Worm (Caenorhabditis elegans): ENCODE measurements around the gene him-5.

The him-5 gene

DNA sequence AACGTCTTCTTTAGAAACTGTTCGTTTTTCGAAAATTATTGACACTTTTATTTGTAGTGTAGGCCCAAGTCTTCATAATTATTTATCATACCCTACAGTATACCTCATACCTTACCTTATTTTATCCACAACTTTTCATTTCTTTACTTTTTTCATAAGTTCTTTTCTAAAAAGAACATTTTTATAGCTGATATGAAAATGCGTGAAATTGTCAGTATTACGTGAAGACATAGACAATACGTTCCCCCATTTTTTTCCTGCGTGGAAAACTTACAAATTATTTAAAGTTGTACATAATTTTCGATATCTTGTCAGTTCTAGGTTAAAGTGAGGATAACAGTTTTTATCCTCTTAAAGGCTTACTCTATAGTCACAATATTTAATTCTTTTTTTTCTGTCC, 20.3 kb upstream of the him-5 start:
- TF ChIP-seq pha-2 (tag; optimal IDR thresholded peaks at IDR 0.05): no peak
- TF ChIP-seq hlh-8 (tag; optimal IDR thresholded peaks at IDR 0.05): no peak
- no peak for TF ChIP-seq ceh-19 (GFP tag; optimal IDR thresholded peaks at IDR 0.05)
- no peak for TF ChIP-seq nhr-232 (tag; optimal IDR thresholded peaks at IDR 0.05)
- no peak for TF ChIP-seq hlh-6 (tag; optimal IDR thresholded peaks at IDR 0.05)
- TF ChIP-seq ama-1 (optimal IDR thresholded peaks at IDR 0.05): no peak
- no peak for TF ChIP-seq ceh-34 (tag; optimal IDR thresholded peaks at IDR 0.05)
- no peak for TF ChIP-seq dve-1 (tag; optimal IDR thresholded peaks at IDR 0.05)
- TF ChIP-seq pat-9 (tag; optimal IDR thresholded peaks at IDR 0.05): no peak
- TF ChIP-seq eyg-1 (tag; optimal IDR thresholded peaks at IDR 0.05): no peak

DNA sequence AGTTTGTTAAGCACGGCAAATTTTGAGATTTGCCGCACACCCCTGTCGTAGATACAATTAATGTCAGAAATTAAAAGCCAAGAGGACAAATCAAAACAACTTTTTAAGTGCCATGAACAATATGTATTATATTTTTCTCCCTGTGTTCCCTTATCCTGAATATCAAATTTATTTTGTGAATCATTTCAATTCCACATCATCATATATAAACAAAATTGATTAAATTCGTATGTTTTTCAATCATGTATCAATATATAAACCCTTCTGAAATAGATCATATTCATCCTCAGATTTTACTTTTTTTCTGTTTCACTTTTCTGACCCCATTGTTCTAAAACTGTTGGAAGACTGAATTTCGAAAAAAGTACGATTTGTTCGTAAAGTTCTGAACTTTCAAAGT, 16.1 kb upstream of the him-5 start, which contains the start of gene D1086.11:
TSS of gene D1086.11 (plus strand) at position 301 of the 400 bp plus-strand sequence.
- TF ChIP-seq ets-4 (tag; optimal IDR thresholded peaks at IDR 0.05) (no peak), pha-2 (tag; optimal IDR thresholded peaks at IDR 0.05) (no peak), tbx-2 (tag; optimal IDR thresholded peaks at IDR 0.05) (no peak), ceh-31 (tag; optimal IDR thresholded peaks at IDR 0.05) (no peak), F13H6.1 (tag; optimal IDR thresholded peaks at IDR 0.05) (no peak), mec-3 (tag; optimal IDR thresholded peaks at IDR 0.05; ENCODE audit: borderline replicate concordance) (no peak), fkh-10 (GFP tag; optimal IDR thresholded peaks at IDR 0.05) (no peak), ceh-24 (tag; optimal IDR thresholded peaks at IDR 0.05) (no peak), pros-1 (tag; optimal IDR thresholded peaks at IDR 0.05) (no peak), ceh-18 (tag; optimal IDR thresholded peaks at IDR 0.05) (no peak), pqm-1 (tag; optimal IDR thresholded peaks at IDR 0.05) (no peak), elt-4 (tag; optimal IDR thresholded peaks at IDR 0.05) (no peak), ceh-34 (tag; optimal IDR thresholded peaks at IDR 0.05) (no peak)

DNA sequence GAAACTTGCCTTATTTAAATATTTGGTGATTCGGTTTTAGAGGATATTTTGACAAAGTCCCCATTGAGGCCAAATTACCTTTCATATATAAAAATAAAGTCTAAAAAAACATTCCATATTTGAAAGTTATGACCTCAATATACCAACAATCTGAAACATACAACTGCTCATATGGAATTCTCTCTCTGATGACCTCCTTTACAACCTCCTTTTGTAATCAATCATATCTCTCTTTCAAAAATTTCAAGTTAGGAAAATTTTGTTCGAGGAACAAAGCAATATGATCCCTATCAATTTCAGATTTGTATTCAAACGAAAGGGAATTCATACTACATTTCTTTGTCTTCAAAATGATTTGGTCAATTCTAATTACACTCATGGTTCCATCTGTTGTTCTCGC, 10.7 kb upstream of the him-5 start, which contains the start of gene D1086.6:
TSS of gene D1086.6 (plus strand) at position 301 of the 400 bp plus-strand sequence.
- no peak for TF ChIP-seq Y22D7AL.16 (tag; optimal IDR thresholded peaks at IDR 0.05)

DNA sequence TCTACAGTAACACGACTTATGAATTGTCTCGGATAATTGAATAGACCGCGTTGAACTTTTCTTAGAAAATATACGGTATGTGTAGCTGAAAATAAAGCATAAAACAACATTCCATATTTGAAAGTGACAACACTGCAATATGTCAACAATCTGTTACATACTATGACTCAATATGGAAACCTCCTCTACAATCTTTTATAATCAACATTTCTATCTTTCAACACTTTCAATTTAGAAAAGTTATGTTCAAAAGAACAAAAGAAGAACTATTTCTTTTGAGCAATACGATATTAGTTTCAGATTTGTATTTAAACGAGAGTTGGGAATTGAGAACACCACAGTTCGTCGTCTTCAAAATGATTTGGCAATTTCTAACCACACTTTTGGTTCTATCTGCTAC, 7.8 kb upstream of the him-5 start, which contains the start of gene D1086.10:
TSS of gene D1086.10 (plus strand) at position 301 of the 400 bp plus-strand sequence.
- TF ChIP-seq unc-3 (GFP tag; conservative IDR thresholded peaks at IDR 0.05) (no peak), unc-3 (tag; optimal IDR thresholded peaks at IDR 0.05) (no peak), ceh-24 (tag; optimal IDR thresholded peaks at IDR 0.05) (no peak)

ce11 chrV:14083970-14084369, 6.3 kb upstream of the him-5 start, which contains the start of gene D1086.7:
TSS of gene D1086.7 (plus strand) at chrV:14084270.
- no peak for TF ChIP-seq sox-4 (tag; optimal IDR thresholded peaks at IDR 0.05)
- no peak for TF ChIP-seq ceh-48 (tag; optimal IDR thresholded peaks at IDR 0.05)
- no peak for TF ChIP-seq mec-3 (tag; optimal IDR thresholded peaks at IDR 0.05; ENCODE audit: borderline replicate concordance)
- no peak for TF ChIP-seq C38D4.7 (GFP tag; optimal IDR thresholded peaks at IDR 0.05)
- no peak for TF ChIP-seq ceh-31 (tag; optimal IDR thresholded peaks at IDR 0.05)

DNA sequence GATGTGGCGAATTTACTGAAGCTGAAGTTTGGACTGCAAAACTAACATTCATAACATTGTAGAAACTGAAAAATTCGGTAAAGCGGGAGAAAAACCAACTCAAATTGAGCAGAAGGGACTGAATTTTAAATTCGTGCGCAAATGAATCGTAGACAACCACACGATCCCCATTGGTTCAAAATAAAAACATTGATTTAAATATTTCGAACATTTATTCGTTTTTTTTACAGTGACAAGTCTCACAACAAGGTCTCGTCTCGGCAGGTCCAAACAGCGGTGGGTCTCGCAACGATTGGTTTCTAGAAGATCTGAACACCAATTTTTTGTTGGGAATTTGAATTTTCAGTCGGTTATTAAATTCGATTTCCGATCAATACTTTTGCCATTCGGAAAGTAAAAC, 4.6 kb upstream of the him-5 start, which contains the start of gene D1086.18:
TSS of gene D1086.18 (plus strand) at position 301 of the 400 bp plus-strand sequence.
- TF ChIP-seq C38D4.7 (GFP tag; optimal IDR thresholded peaks at IDR 0.05) (no peak), F13H6.1 (tag; optimal IDR thresholded peaks at IDR 0.05) (no peak), K09A11.1 (tag; optimal IDR thresholded peaks at IDR 0.05; ENCODE audit: insufficient read depth) (no peak), pax-1 (tag; optimal IDR thresholded peaks at IDR 0.05) (no peak), fkh-10 (GFP tag; optimal IDR thresholded peaks at IDR 0.05) (no peak), ama-1 (optimal IDR thresholded peaks at IDR 0.05) (no peak), sdc-2 (tag; optimal IDR thresholded peaks at IDR 0.05) (no peak)

- TF ChIP-seq unc-3 (GFP tag; conservative IDR thresholded peaks at IDR 0.05) (no peak), unc-3 (tag; optimal IDR thresholded peaks at IDR 0.05) (no peak), K02D7.2 (tag; optimal IDR thresholded peaks at IDR 0.05) (no peak), ceh-30 (tag; optimal IDR thresholded peaks at IDR 0.05) (no peak), ceh-2 (tag; optimal IDR thresholded peaks at IDR 0.05) (no peak), ceh-45 (GFP tag; IDR thresholded peaks at IDR 0.05) (no peak), syd-9 (tag; optimal IDR thresholded peaks at IDR 0.05) (no peak)
These were observed 2.2 kb upstream of the him-5 start, which contains the start of gene D1086.19 for ce11 chrV:14088051-14088450. TSS of gene D1086.19 (plus strand) at chrV:14088351.
